Fruit fly (Drosophila melanogaster): ENCODE results near the gene sno.

Gene sno

dm6 chrX:13211357-13212137 lies at the start of gene sno:
sno (minus strand) TSS chrX:13211674.
- TF ChIP-seq Sin3A (optimal IDR thresholded peaks at IDR 0.05) (no peak), Myc (optimal IDR thresholded peaks at IDR 0.05) (no peak), h (optimal IDR thresholded peaks at IDR 0.05) (no peak), ttk (optimal IDR thresholded peaks at IDR 0.05) (no peak), psq (optimal IDR thresholded peaks at IDR 0.05) (no peak), insv (optimal IDR thresholded peaks at IDR 0.05) (no peak)

dm6 chrX:13258757-13259067 lies 47.2 kb upstream of the sno start, which contains the start of gene comt:
comt (plus strand) TSS chrX:13259021.
- TF ChIP-seq insv (optimal IDR thresholded peaks at IDR 0.05): no peak
- TF ChIP-seq h (optimal IDR thresholded peaks at IDR 0.05): no peak
- no peak for TF ChIP-seq Myc (optimal IDR thresholded peaks at IDR 0.05)
- TF ChIP-seq Sin3A (optimal IDR thresholded peaks at IDR 0.05): no peak
- no peak for TF ChIP-seq ttk (optimal IDR thresholded peaks at IDR 0.05)
- no peak for TF ChIP-seq psq (optimal IDR thresholded peaks at IDR 0.05)

dm6 chrX:13258048-13258756 lies 46.7 kb upstream of the sno start, which contains the start of the genes mew and CG15742:
mew (minus strand) TSS chrX:13258490.
CG15742 (minus strand) TSS chrX:13258495.
- TF ChIP-seq insv (optimal IDR thresholded peaks at IDR 0.05) (no peak), Sin3A (optimal IDR thresholded peaks at IDR 0.05) (no peak), psq (optimal IDR thresholded peaks at IDR 0.05) (no peak), h (optimal IDR thresholded peaks at IDR 0.05) (no peak), ttk (optimal IDR thresholded peaks at IDR 0.05) (no peak), Myc (optimal IDR thresholded peaks at IDR 0.05) (no peak)

- TF ChIP-seq ttk (optimal IDR thresholded peaks at IDR 0.05): no peak
- no peak for TF ChIP-seq Sin3A (optimal IDR thresholded peaks at IDR 0.05)
These were observed 45.5 kb upstream of the sno start for dm6 chrX:13256967-13257366.

- TF ChIP-seq Myc (optimal IDR thresholded peaks at IDR 0.05) (no peak), ttk (optimal IDR thresholded peaks at IDR 0.05) (no peak), h (optimal IDR thresholded peaks at IDR 0.05) (no peak), Sin3A (optimal IDR thresholded peaks at IDR 0.05) (no peak), insv (optimal IDR thresholded peaks at IDR 0.05) (no peak), psq (optimal IDR thresholded peaks at IDR 0.05) (no peak)
These were observed 43.0 kb upstream of the sno start for dm6 chrX:13254442-13254841.

- TF ChIP-seq ttk (optimal IDR thresholded peaks at IDR 0.05) (no peak), Sin3A (optimal IDR thresholded peaks at IDR 0.05) (no peak), Myc (optimal IDR thresholded peaks at IDR 0.05) (no peak), h (optimal IDR thresholded peaks at IDR 0.05) (no peak), psq (optimal IDR thresholded peaks at IDR 0.05) (no peak), insv (optimal IDR thresholded peaks at IDR 0.05) (no peak)
These were observed 41.7 kb upstream of the sno start for dm6 chrX:13253062-13253724.

dm6 chrX:13251310-13251709 lies 39.8 kb upstream of the sno start:
- TF ChIP-seq ttk (optimal IDR thresholded peaks at IDR 0.05): no peak
- TF ChIP-seq insv (optimal IDR thresholded peaks at IDR 0.05): no peak
- TF ChIP-seq h (optimal IDR thresholded peaks at IDR 0.05): no peak
- TF ChIP-seq Myc (optimal IDR thresholded peaks at IDR 0.05): no peak
- no peak for TF ChIP-seq Sin3A (optimal IDR thresholded peaks at IDR 0.05)
- TF ChIP-seq psq (optimal IDR thresholded peaks at IDR 0.05): no peak

- no peak for TF ChIP-seq insv (optimal IDR thresholded peaks at IDR 0.05)
- no peak for TF ChIP-seq psq (optimal IDR thresholded peaks at IDR 0.05)
- TF ChIP-seq ttk (optimal IDR thresholded peaks at IDR 0.05): no peak
- TF ChIP-seq Sin3A (optimal IDR thresholded peaks at IDR 0.05): no peak
- no peak for TF ChIP-seq h (optimal IDR thresholded peaks at IDR 0.05)
- TF ChIP-seq Myc (optimal IDR thresholded peaks at IDR 0.05): no peak
These were observed 38.4 kb upstream of the sno start for dm6 chrX:13249732-13250395.

- TF ChIP-seq Sin3A (optimal IDR thresholded peaks at IDR 0.05) (no peak), ttk (optimal IDR thresholded peaks at IDR 0.05) (no peak), h (optimal IDR thresholded peaks at IDR 0.05) (no peak), insv (optimal IDR thresholded peaks at IDR 0.05) (no peak), psq (optimal IDR thresholded peaks at IDR 0.05) (no peak), Myc (optimal IDR thresholded peaks at IDR 0.05) (no peak)
These were observed 37.0 kb upstream of the sno start for dm6 chrX:13248515-13248914.

- no peak for TF ChIP-seq h (optimal IDR thresholded peaks at IDR 0.05)
- TF ChIP-seq Sin3A (optimal IDR thresholded peaks at IDR 0.05): no peak
- TF ChIP-seq ttk (optimal IDR thresholded peaks at IDR 0.05): no peak
- no peak for TF ChIP-seq insv (optimal IDR thresholded peaks at IDR 0.05)
- no peak for TF ChIP-seq Myc (optimal IDR thresholded peaks at IDR 0.05)
- TF ChIP-seq psq (optimal IDR thresholded peaks at IDR 0.05): no peak
These were observed 36.3 kb upstream of the sno start for dm6 chrX:13247789-13248188.

- TF ChIP-seq psq (optimal IDR thresholded peaks at IDR 0.05) (no peak), ttk (optimal IDR thresholded peaks at IDR 0.05) (no peak), insv (optimal IDR thresholded peaks at IDR 0.05) (no peak), h (optimal IDR thresholded peaks at IDR 0.05) (no peak), Myc (optimal IDR thresholded peaks at IDR 0.05) (no peak), Sin3A (optimal IDR thresholded peaks at IDR 0.05) (no peak)
These were observed 34.3 kb upstream of the sno start for dm6 chrX:13245767-13246166.

dm6 chrX:13244462-13244861 lies 33.0 kb upstream of the sno start:
- TF ChIP-seq insv (optimal IDR thresholded peaks at IDR 0.05): no peak
- no peak for TF ChIP-seq ttk (optimal IDR thresholded peaks at IDR 0.05)
- TF ChIP-seq psq (optimal IDR thresholded peaks at IDR 0.05): no peak
- TF ChIP-seq h (optimal IDR thresholded peaks at IDR 0.05): no peak
- no peak for TF ChIP-seq Sin3A (optimal IDR thresholded peaks at IDR 0.05)
- no peak for TF ChIP-seq Myc (optimal IDR thresholded peaks at IDR 0.05)

Data from Kc167 (cell line).